Worm (Caenorhabditis elegans) whole organism, L3 larva: ENCODE results near the gene C26E6.1.

Source experiments
- R02D3.7 ChIP-seq: fragments of 150-350 bp; optimal IDR thresholded peaks from 2 replicates; lab custom pipeline; 2014; ENCODE audit warnings: missing biosample characterization, missing genetic modification characterization
- ZK546.5 ChIP-seq: sonication (generic microtip); optimal IDR thresholded peaks from 2 replicates; lab custom pipeline; 2017; ENCODE audit warnings: missing biosample characterization, missing genetic modification characterization
- aly-2 ChIP-seq: fragments of 150-350 bp; optimal IDR thresholded peaks from 2 replicates; lab custom pipeline; 2014; ENCODE audit warnings: missing biosample characterization, missing genetic modification characterization
- ama-1 ChIP-seq: fragments of 150-350 bp; optimal IDR thresholded peaks from 2 replicates; lab custom pipeline; 2018
- ceh-16 ChIP-seq: sonication (generic microtip); optimal IDR thresholded peaks from 2 replicates; lab custom pipeline; 2017; ENCODE audit warnings: missing biosample characterization, missing genetic modification characterization
- ceh-28 ChIP-seq: fragments of 150-350 bp; optimal IDR thresholded peaks from 2 replicates; lab custom pipeline; 2014; ENCODE audit warnings: missing biosample characterization, missing genetic modification reagents, missing genetic modification characterization
- ceh-82 ChIP-seq: fragments of 150-350 bp; optimal IDR thresholded peaks from 2 replicates; lab custom pipeline; 2014; ENCODE audit warnings: missing biosample characterization, missing genetic modification characterization
- ceh-9 ChIP-seq: sonication (generic microtip); optimal IDR thresholded peaks from 2 replicates; lab custom pipeline; 2018; ENCODE audit warnings: missing biosample characterization, missing genetic modification characterization
- daf-12 ChIP-seq: fragments of 150-350 bp; optimal IDR thresholded peaks from 2 replicates; lab custom pipeline; 2014; ENCODE audit warnings: missing biosample characterization, missing genetic modification reagents, missing genetic modification characterization
- egl-27 ChIP-seq: sonication (generic microtip); optimal IDR thresholded peaks from 4 replicates; lab custom pipeline; 2017; ENCODE audit warnings: missing biosample characterization, missing genetic modification reagents, missing genetic modification characterization
- egl-5 ChIP-seq: fragments of 150-350 bp; optimal IDR thresholded peaks from 2 replicates; lab custom pipeline; 2017; ENCODE audit warnings: missing biosample characterization, missing genetic modification reagents, missing genetic modification characterization, inconsistent platforms
- elt-1 ChIP-seq: fragments of 150-350 bp; optimal IDR thresholded peaks from 2 replicates; lab custom pipeline; 2014; ENCODE audit warnings: missing biosample characterization, missing genetic modification characterization
- elt-2 ChIP-seq: sonication (generic microtip); optimal IDR thresholded peaks from 2 replicates; lab custom pipeline; 2016; ENCODE audit warnings: missing genetic modification reagents, mild to moderate bottlenecking, missing genetic modification characterization, missing compliant biosample characterization
- elt-3 ChIP-seq, 3 experiments: fragments of 150-350 bp in 1 of 3; sonication (generic microtip) in 2 of 3; optimal IDR thresholded peaks; 2 replicates in 2 of 3; 4 replicates in 1 of 3; lab custom pipeline; 2014 to 2017; ENCODE audit warnings: missing biosample characterization in 3 of 3, missing genetic modification characterization in 3 of 3
- eor-1 ChIP-seq, 2 experiments: fragments of 150-350 bp; optimal IDR thresholded peaks; 2 replicates each; lab custom pipeline; 2014 to 2018; ENCODE audit warnings: missing biosample characterization in 2 of 2, missing genetic modification characterization in 2 of 2
- fkh-10 ChIP-seq: sonication (generic microtip); optimal IDR thresholded peaks from 2 replicates; lab custom pipeline; 2017; ENCODE audit warnings: missing biosample characterization, missing genetic modification reagents, missing genetic modification characterization
- fkh-2 ChIP-seq: fragments of 150-350 bp; optimal IDR thresholded peaks from 2 replicates; lab custom pipeline; 2014; ENCODE audit warnings: missing biosample characterization, missing genetic modification reagents, missing genetic modification characterization
- fos-1 ChIP-seq: fragments of 150-350 bp; optimal IDR thresholded peaks from 2 replicates; lab custom pipeline; 2014; ENCODE audit warnings: missing biosample characterization, missing genetic modification characterization
- hmg-11 ChIP-seq: sonication (generic microtip); optimal IDR thresholded peaks from 2 replicates; lab custom pipeline; 2016; ENCODE audit warnings: missing genetic modification characterization, missing compliant biosample characterization
- jun-1 ChIP-seq: fragments of 150-350 bp; optimal IDR thresholded peaks from 2 replicates; lab custom pipeline; 2014; ENCODE audit warnings: missing biosample characterization, missing genetic modification reagents, missing genetic modification characterization
- lin-15B ChIP-seq: fragments of 150-350 bp; optimal IDR thresholded peaks from 2 replicates; lab custom pipeline; 2014; ENCODE audit warnings: missing biosample characterization, missing genetic modification characterization
- lin-39 ChIP-seq: fragments of 150-350 bp; optimal IDR thresholded peaks from 2 replicates; lab custom pipeline; 2018; ENCODE audit warnings: missing biosample characterization, missing genetic modification reagents, missing genetic modification characterization
- lsy-12 ChIP-seq: sonication (generic microtip); optimal IDR thresholded peaks from 2 replicates; lab custom pipeline; 2016; ENCODE audit warnings: mild to moderate bottlenecking, missing genetic modification characterization, missing compliant biosample characterization
- mdl-1 ChIP-seq: fragments of 150-350 bp; optimal IDR thresholded peaks from 2 replicates; lab custom pipeline; 2014; ENCODE audit warnings: missing biosample characterization, missing genetic modification characterization
- mml-1 ChIP-seq: fragments of 150-350 bp; sonication (generic microtip); optimal IDR thresholded peaks from 3 replicates; lab custom pipeline; 2014; ENCODE audit warnings: missing biosample characterization, missing genetic modification characterization
- nfya-1 ChIP-seq: sonication (generic microtip); optimal IDR thresholded peaks from 2 replicates; lab custom pipeline; 2017; ENCODE audit warnings: missing genetic modification characterization, mild to moderate bottlenecking, missing compliant biosample characterization, antibody characterized with exemption, moderate library complexity; ENCODE audit not compliant: insufficient read depth
- nhr-11 ChIP-seq: fragments of 150-350 bp; optimal IDR thresholded peaks from 2 replicates; lab custom pipeline; 2014; ENCODE audit warnings: missing biosample characterization, missing genetic modification characterization
- nhr-12 ChIP-seq: fragments of 150-350 bp; optimal IDR thresholded peaks from 2 replicates; lab custom pipeline; 2014; ENCODE audit warnings: missing biosample characterization, missing genetic modification characterization
- nhr-23 ChIP-seq: fragments of 150-350 bp; optimal IDR thresholded peaks from 2 replicates; lab custom pipeline; 2014; ENCODE audit warnings: missing biosample characterization, missing genetic modification reagents, missing genetic modification characterization
- nhr-237 ChIP-seq: fragments of 150-350 bp; optimal IDR thresholded peaks from 2 replicates; lab custom pipeline; 2014; ENCODE audit warnings: missing biosample characterization, missing genetic modification characterization
- nhr-25 ChIP-seq: sonication (generic microtip); optimal IDR thresholded peaks from 2 replicates; lab custom pipeline; 2017; ENCODE audit warnings: missing biosample characterization, missing genetic modification characterization
- nhr-28 ChIP-seq: fragments of 150-350 bp; optimal IDR thresholded peaks from 2 replicates; lab custom pipeline; 2014; ENCODE audit warnings: missing biosample characterization, missing genetic modification characterization
- nhr-43 ChIP-seq: sonication (generic microtip); optimal IDR thresholded peaks from 2 replicates; lab custom pipeline; 2016; ENCODE audit warnings: mild to moderate bottlenecking, missing genetic modification characterization, missing compliant biosample characterization; ENCODE audit not compliant: poor library complexity, severe bottlenecking
- nhr-67 ChIP-seq: fragments of 150-350 bp; optimal IDR thresholded peaks from 2 replicates; lab custom pipeline; 2014; ENCODE audit warnings: missing biosample characterization, missing genetic modification characterization
- nhr-76 ChIP-seq: fragments of 150-350 bp; sonication (generic microtip); optimal IDR thresholded peaks from 5 replicates; lab custom pipeline; 2014; ENCODE audit warnings: missing biosample characterization, missing genetic modification characterization
- nhr-77 ChIP-seq: fragments of 150-350 bp; optimal IDR thresholded peaks from 2 replicates; lab custom pipeline; 2014; ENCODE audit warnings: missing biosample characterization, missing genetic modification characterization
- pha-4 ChIP-seq: fragments of 150-350 bp; optimal IDR thresholded peaks from 2 replicates; lab custom pipeline; 2014; ENCODE audit warnings: missing biosample characterization, missing genetic modification reagents, missing genetic modification characterization
- pqm-1 ChIP-seq: fragments of 150-350 bp; optimal IDR thresholded peaks from 2 replicates; lab custom pipeline; 2017; ENCODE audit warnings: missing biosample characterization, missing genetic modification characterization, inconsistent platforms
- sea-2 ChIP-seq: fragments of 150-350 bp; sonication (generic microtip); optimal IDR thresholded peaks from 4 replicates; lab custom pipeline; 2014; ENCODE audit warnings: missing biosample characterization, missing genetic modification reagents, missing genetic modification characterization
- skn-1 ChIP-seq: fragments of 150-350 bp; optimal IDR thresholded peaks from 2 replicates; lab custom pipeline; 2014; ENCODE audit warnings: missing biosample characterization, missing genetic modification characterization
- snpc-4 ChIP-seq: fragments of 150-350 bp; optimal IDR thresholded peaks from 2 replicates; lab custom pipeline; 2014; ENCODE audit warnings: missing biosample characterization, missing genetic modification characterization
- tbx-2 ChIP-seq: sonication (generic microtip); optimal IDR thresholded peaks from 2 replicates; lab custom pipeline; 2016; ENCODE audit warnings: mild to moderate bottlenecking, missing genetic modification characterization, missing compliant biosample characterization
- unc-39 ChIP-seq: sonication (generic microtip); optimal IDR thresholded peaks from 4 replicates; lab custom pipeline; 2017; ENCODE audit warnings: missing biosample characterization, missing genetic modification characterization
- unc-62 ChIP-seq: fragments of 150-350 bp; sonication (generic microtip); optimal IDR thresholded peaks from 4 replicates; lab custom pipeline; 2014; ENCODE audit warnings: missing biosample characterization, missing genetic modification reagents, missing genetic modification characterization
- zag-1 ChIP-seq: fragments of 150-350 bp; optimal IDR thresholded peaks from 2 replicates; lab custom pipeline; 2014; ENCODE audit warnings: missing biosample characterization, missing genetic modification characterization
- ztf-11 ChIP-seq: fragments of 150-350 bp; optimal IDR thresholded peaks from 2 replicates; lab custom pipeline; 2014; ENCODE audit warnings: missing biosample characterization, missing genetic modification characterization
- ztf-4 ChIP-seq: fragments of 150-350 bp; optimal IDR thresholded peaks from 2 replicates; lab custom pipeline; 2014; ENCODE audit warnings: missing biosample characterization, missing genetic modification characterization

The C26E6.1 gene

DNA sequence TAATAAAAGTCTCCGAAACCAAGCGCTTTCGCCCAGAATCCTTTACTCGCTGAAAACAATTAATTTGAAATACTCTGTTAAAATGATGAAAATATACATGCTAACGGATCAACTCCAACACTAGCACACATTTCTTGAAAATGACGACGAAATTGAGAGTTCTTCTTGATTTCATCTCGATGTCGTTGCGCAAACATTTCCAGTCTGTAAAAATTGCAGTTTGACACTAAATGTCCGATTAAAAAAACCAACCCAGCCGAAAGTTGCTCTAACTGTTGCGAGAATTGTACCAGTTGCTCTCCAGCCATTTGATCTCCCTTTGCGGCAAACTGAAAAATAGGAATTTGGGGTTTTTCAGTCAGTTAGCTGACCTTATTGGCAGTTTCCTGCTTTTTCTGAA lies 4.6 kb downstream of the C26E6.1 start:
- TF ChIP-seq skn-1 (tag; lab: Kevin White, UChicago) (no peak), lsy-12 (tag; lab: Kevin White, UChicago) (no peak), nhr-28 (tag; lab: Kevin White, UChicago) (no peak), pha-4 (no peak), ceh-16 (tag; lab: Kevin White, UChicago) (no peak), fos-1 (tag; lab: Kevin White, UChicago) (no peak), egl-5 (tag; lab: Kevin White, UChicago) (no peak), R02D3.7 (tag; lab: Kevin White, UChicago) (no peak), ZK546.5 (tag; lab: Kevin White, UChicago) (no peak), tbx-2 (no peak)

- TF ChIP-seq nhr-237 (no peak), skn-1 (tag; lab: Kevin White, UChicago) (no peak), ZK546.5 (tag; lab: Kevin White, UChicago) (no peak), fos-1 (tag; lab: Kevin White, UChicago) (no peak)
These were observed 5.7 kb downstream of the C26E6.1 start, which contains the start of gene vps-22 for ce11 chrIII:4962393-4962792. Gene vps-22, minus strand, starts transcription at chrIII:4962493.

DNA sequence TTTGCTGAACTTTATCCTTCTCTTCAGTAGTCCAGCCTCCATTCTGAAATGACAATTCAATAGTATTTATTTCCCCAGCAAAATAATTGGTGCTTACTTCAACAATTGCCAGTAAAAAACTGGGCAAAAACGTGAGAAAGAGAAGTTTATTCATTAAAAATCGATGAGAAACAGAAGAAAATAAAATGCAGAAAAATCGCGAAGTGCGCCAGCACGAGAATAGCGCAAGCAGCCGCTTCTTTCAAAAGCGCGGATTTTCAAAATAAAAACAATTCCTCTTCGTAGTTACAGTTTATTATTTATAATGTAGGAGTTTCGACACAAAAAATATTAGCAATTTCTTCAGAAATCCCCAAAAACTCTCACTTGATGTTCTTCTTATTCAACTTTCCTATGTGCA lies 6.2 kb downstream of the C26E6.1 start, which contains the start of gene C27F2.9:
C27F2.9 (minus strand) TSS at position 159 of the 400 bp plus-strand sequence.
- peak; percentile 34 for TF ChIP-seq pqm-1 (tag; lab: Kevin White, UChicago)
- TF ChIP-seq fkh-2 (tag; lab: Kevin White, UChicago) = peak; percentile 22
- no peak for TF ChIP-seq unc-62 (GFP tag; lab: Kevin White, UChicago)
- TF ChIP-seq elt-1 (tag; lab: Kevin White, UChicago) = no peak
- no peak for TF ChIP-seq eor-1 (tag; optimal IDR thresholded peaks at IDR 0.05; lab: Kevin White, UChicago)
- TF ChIP-seq nhr-67 = no peak
- TF ChIP-seq hmg-11 (tag; lab: Kevin White, UChicago) = peak; percentile 63
- peak; percentile 51 for TF ChIP-seq nhr-11 (tag; lab: Kevin White, UChicago)
- TF ChIP-seq ceh-16 (tag; lab: Kevin White, UChicago) = no peak
- TF ChIP-seq ztf-11 (tag; lab: Kevin White, UChicago) = no peak
- TF ChIP-seq sea-2 = no peak
- peak; percentile 91 for TF ChIP-seq snpc-4 (tag; lab: Kevin White, UChicago)
- TF ChIP-seq ztf-4 (tag; lab: Kevin White, UChicago) = no peak
- no peak for TF ChIP-seq nhr-28 (tag; lab: Kevin White, UChicago)
- no peak for TF ChIP-seq daf-12
- peak; percentile 64 for TF ChIP-seq skn-1 (tag; lab: Kevin White, UChicago)
- peak; percentile 50 for TF ChIP-seq nhr-77 (tag; lab: Kevin White, UChicago)
- TF ChIP-seq zag-1 (tag; lab: Kevin White, UChicago) = no peak
- TF ChIP-seq nhr-43 (tag; lab: Kevin White, UChicago) = peak; percentile 83
- TF ChIP-seq nhr-25 = peak; percentile 79
- TF ChIP-seq ceh-82 = peak; percentile 27
- TF ChIP-seq R02D3.7 (tag; lab: Kevin White, UChicago) = peak; percentile 79
- TF ChIP-seq ceh-28 (tag; lab: Kevin White, UChicago) = peak; percentile 75
- TF ChIP-seq lin-15B = peak; percentile 84
- peak; percentile 55 for TF ChIP-seq elt-2 (tag; lab: Kevin White, UChicago)
- no peak for TF ChIP-seq ceh-9 (tag; lab: Kevin White, UChicago)
- TF ChIP-seq nhr-12 = no peak
- peak; percentile 12 for TF ChIP-seq egl-5 (tag; lab: Kevin White, UChicago)
- TF ChIP-seq aly-2 (tag; lab: Kevin White, UChicago) = no peak
- no peak for TF ChIP-seq nhr-237
- no peak for TF ChIP-seq mdl-1 (tag; lab: Kevin White, UChicago)
- TF ChIP-seq unc-39 (tag; lab: Kevin White, UChicago) = no peak
- TF ChIP-seq egl-27 (tag; lab: Kevin White, UChicago) = no peak
- peak; percentile 70 for TF ChIP-seq tbx-2
- peak; percentile 92 for TF ChIP-seq nfya-1 (tag; lab: Kevin White, UChicago)
- no peak for TF ChIP-seq fos-1 (tag; lab: Kevin White, UChicago)
- TF ChIP-seq ama-1 (lab: Kevin White, UChicago) = peak; percentile 43
- peak; percentile 92 for TF ChIP-seq pha-4
- no peak for TF ChIP-seq mml-1 (tag; lab: Kevin White, UChicago)
- peak; percentile 67 for TF ChIP-seq lin-39 (tag; lab: Kevin White, UChicago)
- peak; percentile 91 for TF ChIP-seq nhr-23
- peak in 1 of 3 experiments; percentile 13 for TF ChIP-seq elt-3 (tag; optimal IDR thresholded peaks at IDR 0.05; lab: Kevin White, UChicago)
- no peak for TF ChIP-seq nhr-76 (tag; lab: Kevin White, UChicago)
- TF ChIP-seq lsy-12 (tag; lab: Kevin White, UChicago) = peak; percentile 72
- TF ChIP-seq fkh-10 (GFP tag; lab: Kevin White, UChicago) = peak; percentile 3
- no peak for TF ChIP-seq ZK546.5 (tag; lab: Kevin White, UChicago)
- peak; percentile 60 for TF ChIP-seq jun-1 (tag; lab: Kevin White, UChicago)
